Worm (Caenorhabditis elegans) whole organism, L4/young adult: ENCODE measurements around the gene B0546.3.

ENCODE experiments used
- dao-5 ChIP-seq: sonication (generic microtip); optimal IDR thresholded peaks from 2 replicates; lab custom pipeline; 2016; ENCODE audit warnings: missing genotype, missing genetic modification characterization, moderate library complexity, missing compliant biosample characterization
- him-1 ChIP-seq: sonication (generic microtip); optimal IDR thresholded peaks from 2 replicates; lab custom pipeline; 2016; ENCODE audit warnings: missing genotype, missing genetic modification reagents, missing genetic modification characterization, missing compliant biosample characterization

DNA sequence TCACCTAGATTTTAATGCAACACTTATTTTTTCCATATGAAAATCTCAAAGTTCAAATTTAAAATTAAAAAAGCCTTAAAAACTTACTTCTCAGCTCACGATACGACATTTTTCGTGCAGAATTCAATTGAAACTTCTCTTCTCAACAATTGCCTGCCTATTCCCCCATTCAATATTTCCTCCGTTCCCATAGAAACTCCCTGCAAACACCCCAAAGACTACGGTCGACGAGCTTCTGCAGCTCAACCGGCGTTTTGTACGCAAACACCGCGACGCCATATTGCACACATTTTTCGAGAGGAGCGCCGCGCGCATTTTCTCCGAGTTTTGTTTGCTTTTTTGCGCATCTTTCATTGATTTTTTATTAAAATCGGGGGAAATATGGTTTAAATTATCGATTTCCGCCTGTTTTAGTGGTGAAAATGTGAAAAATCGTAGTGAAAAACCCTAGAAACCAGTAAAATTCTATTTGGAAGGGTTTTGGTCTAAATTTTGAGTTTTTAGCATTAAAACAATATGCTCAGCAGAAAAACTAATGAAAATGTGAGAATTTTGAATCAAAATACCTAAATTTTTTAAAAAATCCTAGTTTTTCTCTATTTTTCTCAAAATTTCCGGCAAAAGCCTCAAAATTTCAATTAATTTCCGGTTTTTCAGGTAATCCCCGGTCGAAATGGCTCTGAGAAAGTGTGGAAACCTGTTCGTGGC lies 16.5 kb upstream of the B0546.3 start, which contains the start of the genes dyf-3 and pdhb-1:
- TF ChIP-seq him-1 (tag; lab: Kevin White, UChicago) = no peak
- no peak for TF ChIP-seq dao-5 (tag; lab: Kevin White, UChicago)
